Worm (Caenorhabditis elegans) whole organism, early embryonic: Measurements from ENCODE around the gene gst-21.

ENCODE experiments used
- B0310.2 ChIP-seq: sonication (generic microtip); optimal IDR thresholded peaks from 2 replicates; lab custom pipeline; 2016; ENCODE audit warnings: mild to moderate bottlenecking, missing genetic modification characterization, missing compliant biosample characterization
- F13C5.2 ChIP-seq: sonication (generic microtip); optimal IDR thresholded peaks from 2 replicates; lab custom pipeline; 2017; ENCODE audit warnings: mild to moderate bottlenecking, missing genetic modification characterization, inconsistent platforms, missing compliant biosample characterization
- aly-1 ChIP-seq: sonication (generic microtip); optimal IDR thresholded peaks from 2 replicates; lab custom pipeline; 2016; ENCODE audit warnings: missing genetic modification characterization, missing compliant biosample characterization
- ama-1 ChIP-seq: fragments of 150-350 bp; optimal IDR thresholded peaks from 2 replicates; lab custom pipeline; 2014
- ceh-13 ChIP-seq: fragments of 200-800 bp; sonication (Bioruptor generic); optimal IDR thresholded peaks from 2 replicates; lab custom pipeline; 2018; ENCODE audit warnings: mild to moderate bottlenecking, missing genetic modification characterization, missing compliant biosample characterization
- ceh-36 ChIP-seq: sonication (generic microtip); optimal IDR thresholded peaks from 2 replicates; lab custom pipeline; 2016; ENCODE audit warnings: missing genetic modification characterization, inconsistent platforms, missing compliant biosample characterization
- ets-7 ChIP-seq: sonication (generic microtip); optimal IDR thresholded peaks from 2 replicates; lab custom pipeline; 2016; ENCODE audit warnings: missing genotype, missing genetic modification characterization, missing compliant biosample characterization
- flt-1 ChIP-seq: fragments of 200-800 bp; sonication (Bioruptor generic); IDR thresholded peaks from 2 replicates; pipeline ENCODE4 v1.3.6; 2022; ENCODE audit warnings: missing genetic modification characterization, missing compliant biosample characterization
- hmbx-1 ChIP-seq: sonication (generic microtip); optimal IDR thresholded peaks from 2 replicates; lab custom pipeline; 2016; ENCODE audit warnings: mild to moderate bottlenecking, missing genetic modification characterization, missing compliant biosample characterization
- hmg-4 ChIP-seq: fragments of 200-800 bp; sonication (Bioruptor generic); optimal IDR thresholded peaks from 2 replicates; lab custom pipeline; 2018; ENCODE audit warnings: mild to moderate bottlenecking, missing genetic modification characterization, missing compliant biosample characterization
- hnd-1 ChIP-seq: sonication (generic microtip); optimal IDR thresholded peaks from 2 replicates; lab custom pipeline; 2016; ENCODE audit warnings: missing genetic modification characterization, missing compliant biosample characterization
- pes-1 ChIP-seq: fragments of 200-800 bp; sonication (Bioruptor generic); IDR thresholded peaks from 2 replicates; pipeline ENCODE4 v1.3.6; 2022; ENCODE audit warnings: missing genetic modification reagents, missing genetic modification characterization, missing compliant biosample characterization
- scrt-1 ChIP-seq: fragments of 200-800 bp; sonication (Bioruptor generic); IDR thresholded peaks from 2 replicates; pipeline ENCODE4 v1.3.6; 2022; ENCODE audit warnings: missing genetic modification characterization, missing compliant biosample characterization
- sea-1 ChIP-seq: fragments of 200-800 bp; sonication (Bioruptor generic); conservative IDR thresholded peaks from 2 replicates; pipeline ENCODE4 v1.3.6; 2022; ENCODE audit warnings: missing genetic modification characterization, missing compliant biosample characterization
- tbx-11 ChIP-seq: fragments of 200-800 bp; sonication (Bioruptor generic); IDR thresholded peaks from 2 replicates; pipeline ENCODE4 v1.3.6; 2022; ENCODE audit warnings: missing genetic modification characterization, missing compliant biosample characterization
- tbx-37 ChIP-seq: fragments of 200-800 bp; sonication (Bioruptor generic); conservative IDR thresholded peaks from 2 replicates; pipeline ENCODE4 v1.3.6; 2022; ENCODE audit warnings: missing genetic modification reagents, missing genetic modification characterization, missing compliant biosample characterization
- tra-4 ChIP-seq: sonication (generic microtip); optimal IDR thresholded peaks from 2 replicates; lab custom pipeline; 2017; ENCODE audit warnings: missing genetic modification characterization, missing compliant biosample characterization

The gst-21 gene

ce11 chrV:1760682-1761081 lies 28.9 kb upstream of the gst-21 start, which contains the start of gene clec-205:
Gene clec-205 (plus strand): TSS chrV:1760893.
- TF ChIP-seq tbx-37 (GFP tag; lab: Robert Waterston, UW) = no peak

- TF ChIP-seq tbx-37 (GFP tag; lab: Robert Waterston, UW) (no peak), flt-1 (GFP tag; lab: Robert Waterston, UW) (no peak), aly-1 (tag; lab: Kevin White, UChicago) (no peak), ets-7 (no peak), ceh-36 (no peak)
Observed at ce11 chrV:1756856-1757255, 25.0 kb upstream of the gst-21 start, which contains the start of gene clec-204. Gene clec-204 (plus strand): TSS chrV:1757156.

ce11 chrV:1756099-1756498 lies 24.3 kb upstream of the gst-21 start:
- TF ChIP-seq tbx-37 (GFP tag; lab: Robert Waterston, UW) = no peak
- TF ChIP-seq aly-1 (tag; lab: Kevin White, UChicago) = no peak
- no peak for TF ChIP-seq sea-1 (GFP tag; lab: Robert Waterston, UW)
- no peak for TF ChIP-seq tbx-11 (GFP tag; lab: Robert Waterston, UW)
- TF ChIP-seq flt-1 (GFP tag; lab: Robert Waterston, UW) = no peak
- no peak for TF ChIP-seq B0310.2 (tag; lab: Kevin White, UChicago)
- TF ChIP-seq ets-7 = no peak

- no peak for TF ChIP-seq flt-1 (GFP tag; lab: Robert Waterston, UW)
- TF ChIP-seq tbx-37 (GFP tag; lab: Robert Waterston, UW) = no peak
- no peak for TF ChIP-seq sea-1 (GFP tag; lab: Robert Waterston, UW)
Observed at ce11 chrV:1755589-1755988, 23.8 kb upstream of the gst-21 start, which contains the start of gene ZK697.14. Gene ZK697.14 (minus strand): TSS chrV:1755689.

DNA sequence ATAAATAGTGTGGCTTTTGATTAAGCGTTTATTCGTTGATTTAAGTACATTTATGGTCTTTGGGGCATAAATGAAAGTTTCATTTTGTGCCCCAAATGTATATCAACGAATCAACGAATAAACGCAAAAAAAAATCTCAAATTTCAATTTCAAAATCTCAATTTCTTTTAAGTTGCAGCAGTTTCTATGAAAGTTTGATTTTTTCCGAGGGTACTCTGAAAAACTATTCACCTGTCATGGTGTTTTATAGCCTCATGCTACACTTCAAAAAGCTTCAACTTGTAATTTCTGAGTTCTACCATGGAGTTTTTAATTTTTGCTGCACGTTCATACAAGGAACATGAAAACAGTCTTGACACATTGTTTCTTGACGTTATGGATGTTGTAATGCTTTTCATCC lies 20.7 kb upstream of the gst-21 start, which contains the start of gene ZK697.1:
TSS of gene ZK697.1 (plus strand) at position 301 of the 400 bp plus-strand sequence.
- TF ChIP-seq tbx-11 (GFP tag; lab: Robert Waterston, UW) = no peak
- no peak for TF ChIP-seq tbx-37 (GFP tag; lab: Robert Waterston, UW)
- TF ChIP-seq tra-4 (tag; lab: Kevin White, UChicago) = no peak
- TF ChIP-seq hmbx-1 = no peak
- no peak for TF ChIP-seq B0310.2 (tag; lab: Kevin White, UChicago)
- no peak for TF ChIP-seq sea-1 (GFP tag; lab: Robert Waterston, UW)
- no peak for TF ChIP-seq pes-1 (GFP tag; lab: Robert Waterston, UW)
- no peak for TF ChIP-seq F13C5.2 (tag; lab: Kevin White, UChicago)
- no peak for TF ChIP-seq ceh-36
- no peak for TF ChIP-seq ets-7
- no peak for TF ChIP-seq flt-1 (GFP tag; lab: Robert Waterston, UW)
- TF ChIP-seq aly-1 (tag; lab: Kevin White, UChicago) = no peak
- TF ChIP-seq hnd-1 (tag; lab: Kevin White, UChicago) = no peak
- no peak for TF ChIP-seq scrt-1 (GFP tag; lab: Robert Waterston, UW)
- no peak for TF ChIP-seq ceh-13 (GFP tag; lab: Kevin White, UChicago)
- no peak for TF ChIP-seq hmg-4 (GFP tag; lab: Kevin White, UChicago)
- TF ChIP-seq ama-1 (lab: Kevin White, UChicago) = no peak

DNA sequence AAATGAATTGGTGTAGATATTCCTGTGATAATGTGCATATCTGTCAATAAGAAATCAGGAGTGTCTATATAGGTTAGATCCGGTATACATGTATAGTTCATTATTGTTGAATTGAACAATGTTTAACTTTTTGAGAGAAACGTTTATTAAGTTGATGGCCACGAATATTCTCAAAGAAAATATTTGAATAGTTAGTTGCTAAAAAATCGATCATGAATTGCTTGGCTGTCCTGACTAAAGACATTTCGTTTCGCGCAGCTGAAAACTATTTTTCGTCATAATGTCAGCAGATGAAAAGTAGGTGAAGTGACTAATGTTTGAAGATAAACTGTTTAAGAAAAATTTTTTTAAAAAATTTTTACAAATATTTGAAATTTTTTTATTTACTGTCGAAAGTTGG lies 19.6 kb upstream of the gst-21 start, which contains the start of gene srh-199:
TSS of gene srh-199 (minus strand) at position 101 of the 400 bp plus-strand sequence.
- no peak for TF ChIP-seq scrt-1 (GFP tag; lab: Robert Waterston, UW)
- TF ChIP-seq tbx-11 (GFP tag; lab: Robert Waterston, UW) = no peak
- no peak for TF ChIP-seq ceh-13 (GFP tag; lab: Kevin White, UChicago)

ce11 chrV:1749053-1749452 lies 17.2 kb upstream of the gst-21 start, which contains the start of gene ZK697.8:
Gene ZK697.8 (minus strand): TSS chrV:1749153.
- TF ChIP-seq pes-1 (GFP tag; lab: Robert Waterston, UW) (no peak), sea-1 (GFP tag; lab: Robert Waterston, UW) (no peak)

- TF ChIP-seq ceh-36 (peak; percentile 38), tra-4 (tag; lab: Kevin White, UChicago) (no peak)
Observed at ce11 chrV:1743205-1743870, 11.5 kb upstream of the gst-21 start, which contains the start of gene nhr-256. Gene nhr-256 (plus strand): TSS chrV:1743771.

- no peak for TF ChIP-seq tbx-11 (GFP tag; lab: Robert Waterston, UW)
- no peak for TF ChIP-seq hmg-4 (GFP tag; lab: Kevin White, UChicago)
- TF ChIP-seq pes-1 (GFP tag; lab: Robert Waterston, UW) = no peak
- no peak for TF ChIP-seq tra-4 (tag; lab: Kevin White, UChicago)
- no peak for TF ChIP-seq aly-1 (tag; lab: Kevin White, UChicago)
- no peak for TF ChIP-seq sea-1 (GFP tag; lab: Robert Waterston, UW)
- TF ChIP-seq flt-1 (GFP tag; lab: Robert Waterston, UW) = no peak
- TF ChIP-seq ets-7 = no peak
- no peak for TF ChIP-seq ceh-13 (GFP tag; lab: Kevin White, UChicago)
- TF ChIP-seq tbx-37 (GFP tag; lab: Robert Waterston, UW) = no peak
- TF ChIP-seq F13C5.2 (tag; lab: Kevin White, UChicago) = no peak
- TF ChIP-seq hmbx-1 = no peak
- TF ChIP-seq scrt-1 (GFP tag; lab: Robert Waterston, UW) = no peak
- TF ChIP-seq B0310.2 (tag; lab: Kevin White, UChicago) = no peak
- no peak for TF ChIP-seq hnd-1 (tag; lab: Kevin White, UChicago)
- TF ChIP-seq ama-1 (lab: Kevin White, UChicago) = no peak
Observed at ce11 chrV:1741074-1741473, 9.3 kb upstream of the gst-21 start, which contains the start of gene srab-25. Gene srab-25 (minus strand): TSS chrV:1741174.
